Worm (Caenorhabditis elegans): ENCODE results near the gene F56D5.2.

Gene F56D5.2

ce11 chrIV:9378272-9378671, 20.1 kb downstream of the F56D5.2 start, which contains the start of gene C10C5.4:
Gene C10C5.4, plus strand, starts transcription at chrIV:9378552.
- peak; percentile 42 for TF ChIP-seq elt-2 (tag; optimal IDR thresholded peaks at IDR 0.05)
- TF ChIP-seq sea-2 (GFP tag; optimal IDR thresholded peaks at IDR 0.05) = no peak

ce11 chrIV:9376550-9376949, 21.9 kb downstream of the F56D5.2 start:
- TF ChIP-seq zag-1 (tag; optimal IDR thresholded peaks at IDR 0.05) (no peak), nhr-23 (tag; optimal IDR thresholded peaks at IDR 0.05) (peak; percentile 22), elt-3 (tag; optimal IDR thresholded peaks at IDR 0.05) (peak in 2 of 3 experiments; percentile 11 to 88), nhr-43 (tag; optimal IDR thresholded peaks at IDR 0.05; ENCODE audit: poor library complexity, severe bottlenecking) (peak; percentile 25), nhr-25 (tag; optimal IDR thresholded peaks at IDR 0.05) (peak; percentile 47), nhr-12 (tag; optimal IDR thresholded peaks at IDR 0.05) (no peak), daf-12 (tag; optimal IDR thresholded peaks at IDR 0.05) (no peak)

ce11 chrIV:9374529-9374928, 23.9 kb downstream of the F56D5.2 start, which contains the start of gene C10C5.3:
Gene C10C5.3, plus strand, starts transcription at chrIV:9374829.
- TF ChIP-seq nhr-28 (tag; optimal IDR thresholded peaks at IDR 0.05) = no peak

- no peak for TF ChIP-seq nhr-76 (tag; optimal IDR thresholded peaks at IDR 0.05)
- TF ChIP-seq nhr-12 (tag; optimal IDR thresholded peaks at IDR 0.05) = no peak
- no peak for TF ChIP-seq ZK546.5 (tag; optimal IDR thresholded peaks at IDR 0.05)
- TF ChIP-seq egl-5 (tag; optimal IDR thresholded peaks at IDR 0.05) = no peak
- no peak for TF ChIP-seq elt-1 (tag; optimal IDR thresholded peaks at IDR 0.05)
- TF ChIP-seq elt-2 (tag; optimal IDR thresholded peaks at IDR 0.05) = no peak
- no peak for TF ChIP-seq nhr-23 (tag; optimal IDR thresholded peaks at IDR 0.05)
- TF ChIP-seq ceh-82 (tag; optimal IDR thresholded peaks at IDR 0.05) = no peak
- TF ChIP-seq lin-39 (tag; optimal IDR thresholded peaks at IDR 0.05) = no peak
- TF ChIP-seq snpc-4 (tag; optimal IDR thresholded peaks at IDR 0.05) = no peak
- no peak for TF ChIP-seq unc-39 (tag; optimal IDR thresholded peaks at IDR 0.05)
- no peak for TF ChIP-seq mdl-1 (tag; optimal IDR thresholded peaks at IDR 0.05)
Measured at ce11 chrIV:9371126-9371525, 27.3 kb downstream of the F56D5.2 start, which contains the start of gene fbxc-58. Gene fbxc-58, plus strand, starts transcription at chrIV:9371508.

- TF ChIP-seq elt-3 (tag; optimal IDR thresholded peaks at IDR 0.05) (no peak), pha-4 (tag; optimal IDR thresholded peaks at IDR 0.05) (peak; percentile 90), snpc-4 (tag; optimal IDR thresholded peaks at IDR 0.05) (peak; percentile 21), pqm-1 (tag; optimal IDR thresholded peaks at IDR 0.05) (peak; percentile 31)
Measured at ce11 chrIV:9367852-9368627, 30.4 kb downstream of the F56D5.2 start.

- TF ChIP-seq lsy-12 (tag; optimal IDR thresholded peaks at IDR 0.05) (no peak), nhr-77 (tag; optimal IDR thresholded peaks at IDR 0.05) (no peak), zag-1 (tag; optimal IDR thresholded peaks at IDR 0.05) (no peak), elt-2 (tag; optimal IDR thresholded peaks at IDR 0.05) (no peak), nhr-43 (tag; optimal IDR thresholded peaks at IDR 0.05; ENCODE audit: poor library complexity, severe bottlenecking) (no peak), jun-1 (tag; optimal IDR thresholded peaks at IDR 0.05) (no peak), egl-27 (tag; optimal IDR thresholded peaks at IDR 0.05) (no peak), daf-12 (tag; optimal IDR thresholded peaks at IDR 0.05) (no peak), nhr-237 (tag; optimal IDR thresholded peaks at IDR 0.05) (no peak), snpc-4 (tag; optimal IDR thresholded peaks at IDR 0.05) (no peak), sea-2 (GFP tag; optimal IDR thresholded peaks at IDR 0.05) (no peak), egl-5 (tag; optimal IDR thresholded peaks at IDR 0.05) (no peak), R02D3.7 (tag; optimal IDR thresholded peaks at IDR 0.05) (no peak), ama-1 (optimal IDR thresholded peaks at IDR 0.05) (no peak), lin-15B (tag; optimal IDR thresholded peaks at IDR 0.05) (no peak)
Measured at ce11 chrIV:9366411-9366810, 32.0 kb downstream of the F56D5.2 start, which contains the start of gene pezo-1. Gene pezo-1, minus strand, starts transcription at chrIV:9366511.

- no peak for TF ChIP-seq fos-1 (tag; optimal IDR thresholded peaks at IDR 0.05)
- TF ChIP-seq lin-15B (tag; optimal IDR thresholded peaks at IDR 0.05) = no peak
- no peak for TF ChIP-seq nhr-43 (tag; optimal IDR thresholded peaks at IDR 0.05; ENCODE audit: poor library complexity, severe bottlenecking)
- no peak for TF ChIP-seq fkh-2 (tag; optimal IDR thresholded peaks at IDR 0.05)
- TF ChIP-seq nhr-28 (tag; optimal IDR thresholded peaks at IDR 0.05) = no peak
- no peak for TF ChIP-seq zag-1 (tag; optimal IDR thresholded peaks at IDR 0.05)
- no peak for TF ChIP-seq mdl-1 (tag; optimal IDR thresholded peaks at IDR 0.05)
- no peak for TF ChIP-seq egl-5 (tag; optimal IDR thresholded peaks at IDR 0.05)
- no peak for TF ChIP-seq lin-39 (tag; optimal IDR thresholded peaks at IDR 0.05)
- TF ChIP-seq nhr-12 (tag; optimal IDR thresholded peaks at IDR 0.05) = no peak
- TF ChIP-seq elt-3 (tag; optimal IDR thresholded peaks at IDR 0.05) = no peak
- no peak for TF ChIP-seq nhr-67 (tag; optimal IDR thresholded peaks at IDR 0.05)
- TF ChIP-seq nhr-237 (tag; optimal IDR thresholded peaks at IDR 0.05) = no peak
- no peak for TF ChIP-seq pqm-1 (tag; optimal IDR thresholded peaks at IDR 0.05)
- TF ChIP-seq ZK546.5 (tag; optimal IDR thresholded peaks at IDR 0.05) = no peak
- no peak for TF ChIP-seq nhr-23 (tag; optimal IDR thresholded peaks at IDR 0.05)
- TF ChIP-seq R02D3.7 (tag; optimal IDR thresholded peaks at IDR 0.05) = no peak
Measured at ce11 chrIV:9353728-9354127, 44.7 kb downstream of the F56D5.2 start.

All from whole organism, L3 larva.